Worm (Caenorhabditis elegans) whole organism, young adult: Measurements from ENCODE around the gene C04E6.5.

Experiments used
- B0035.1 ChIP-seq: sonication (generic microtip); optimal IDR thresholded peaks from 2 replicates; lab custom pipeline; 2016; ENCODE audit warnings: missing genetic modification characterization, mild to moderate bottlenecking, missing compliant biosample characterization, missing genotype, missing genetic modification reagents
- B0261.1 ChIP-seq: sonication (generic microtip); optimal IDR thresholded peaks from 2 replicates; lab custom pipeline; 2016; ENCODE audit warnings: mild to moderate bottlenecking, missing genetic modification characterization, moderate library complexity, missing compliant biosample characterization
- B0336.3 ChIP-seq: fragments of 200-800 bp; sonication (Bioruptor generic); IDR thresholded peaks from 2 replicates; pipeline ENCODE4 v1.3.6; 2022; ENCODE audit warnings: missing genetic modification characterization, missing compliant biosample characterization
- D2030.7 ChIP-seq: fragments of 200-800 bp; sonication (Bioruptor generic); IDR thresholded peaks from 2 replicates; pipeline ENCODE4 v1.3.6; 2022; ENCODE audit warnings: missing genetic modification reagents, missing genetic modification characterization, missing compliant biosample characterization
- F23B12.7 ChIP-seq: sonication (generic microtip); optimal IDR thresholded peaks from 2 replicates; lab custom pipeline; 2017; ENCODE audit warnings: missing genetic modification characterization, mild to moderate bottlenecking, missing compliant biosample characterization, antibody characterized with exemption, moderate library complexity; ENCODE audit not compliant: insufficient read depth
- Y53F4B.3 ChIP-seq: fragments of 200-800 bp; sonication (Bioruptor generic); IDR thresholded peaks from 2 replicates; pipeline ENCODE4 v1.3.6; 2022; ENCODE audit warnings: missing genetic modification reagents, missing genetic modification characterization, missing compliant biosample characterization
- Y56A3A.18 ChIP-seq: fragments of 200-800 bp; sonication (Bioruptor generic); IDR thresholded peaks from 2 replicates; pipeline ENCODE4 v1.3.6; 2022; ENCODE audit warnings: missing genetic modification reagents, missing genetic modification characterization, missing compliant biosample characterization
- akir-1 ChIP-seq: fragments of 200-800 bp; sonication (Bioruptor generic); optimal IDR thresholded peaks from 2 replicates; lab custom pipeline; 2018; ENCODE audit warnings: mild to moderate bottlenecking, missing genetic modification characterization, moderate library complexity, missing compliant biosample characterization
- ama-1 ChIP-seq, 3 experiments: fragments of 150-350 bp in 1 of 3; sonication (generic microtip) in 2 of 3; optimal IDR thresholded peaks; 2 replicates each; lab custom pipeline; 2014 to 2018; ENCODE audit warnings: missing biosample characterization in 2 of 3, missing genetic modification characterization in 2 of 3, missing genetic modification reagents in 2 of 3
- aptf-2 ChIP-seq: fragments of 200-800 bp; sonication (Bioruptor generic); conservative IDR thresholded peaks from 2 replicates; pipeline ENCODE4 v1.3.6; 2022; ENCODE audit warnings: missing genetic modification reagents, missing genetic modification characterization, missing compliant biosample characterization
- atf-7 ChIP-seq: sonication (generic microtip); optimal IDR thresholded peaks from 2 replicates; lab custom pipeline; 2017; ENCODE audit warnings: mild to moderate bottlenecking, missing genetic modification characterization, missing compliant biosample characterization
- bed-2 ChIP-seq: fragments of 200-800 bp; sonication (Bioruptor generic); IDR thresholded peaks from 2 replicates; pipeline ENCODE4 v1.3.6; 2022; ENCODE audit warnings: missing genetic modification reagents, missing genetic modification characterization, missing compliant biosample characterization
- cebp-2 ChIP-seq: fragments of 200-800 bp; sonication (Bioruptor generic); IDR thresholded peaks from 2 replicates; pipeline ENCODE4 v1.3.6; 2022; ENCODE audit warnings: missing genetic modification characterization, missing compliant biosample characterization
- ceh-27 ChIP-seq: fragments of 200-800 bp; sonication (Bioruptor generic); optimal IDR thresholded peaks from 2 replicates; lab custom pipeline; 2018; ENCODE audit warnings: mild to moderate bottlenecking, missing genetic modification characterization, moderate library complexity, missing compliant biosample characterization
- ceh-40 ChIP-seq: fragments of 200-800 bp; sonication (Bioruptor generic); IDR thresholded peaks from 2 replicates; pipeline ENCODE4 v1.3.6; 2022; ENCODE audit warnings: missing genetic modification characterization, missing compliant biosample characterization
- ceh-58 ChIP-seq: fragments of 200-800 bp; sonication (Bioruptor generic); IDR thresholded peaks from 2 replicates; pipeline ENCODE4 v1.3.6; 2022; ENCODE audit warnings: missing genetic modification characterization, missing compliant biosample characterization
- ceh-79 ChIP-seq: sonication (generic microtip); optimal IDR thresholded peaks from 2 replicates; lab custom pipeline; 2017; ENCODE audit warnings: mild to moderate bottlenecking, missing genetic modification characterization, missing compliant biosample characterization
- ceh-91 ChIP-seq: fragments of 200-800 bp; sonication (Bioruptor generic); IDR thresholded peaks from 2 replicates; pipeline ENCODE4 v1.3.6; 2022; ENCODE audit warnings: missing genetic modification reagents, missing genetic modification characterization, missing compliant biosample characterization
- dox-1 ChIP-seq: fragments of 200-800 bp; sonication (Bioruptor generic); IDR thresholded peaks from 2 replicates; pipeline ENCODE4 v1.3.6; 2022; ENCODE audit warnings: missing genetic modification reagents, missing genetic modification characterization, missing compliant biosample characterization
- dpl-1 ChIP-seq: fragments of 150-350 bp; optimal IDR thresholded peaks from 2 replicates; lab custom pipeline; 2014; ENCODE audit warnings: missing biosample characterization, missing genetic modification reagents, missing genetic modification characterization
- gei-17 ChIP-seq: fragments of 200-800 bp; sonication (Bioruptor generic); optimal IDR thresholded peaks from 2 replicates; lab custom pipeline; 2018; ENCODE audit warnings: mild to moderate bottlenecking, missing genetic modification characterization, missing compliant biosample characterization
- lag-1 ChIP-seq: fragments of 200-800 bp; sonication (Bioruptor generic); IDR thresholded peaks from 2 replicates; pipeline ENCODE4 v1.3.6; 2022; ENCODE audit warnings: missing genetic modification reagents, missing genetic modification characterization, missing compliant biosample characterization
- let-607 ChIP-seq, 2 experiments: fragments of 200-800 bp in 1 of 2; sonication (Bioruptor generic) in 1 of 2; sonication (generic microtip) in 1 of 2; optimal IDR thresholded peaks; 2 replicates each; lab custom pipeline; 2016 to 2018; ENCODE audit warnings: mild to moderate bottlenecking in 2 of 2, missing compliant biosample characterization in 2 of 2, missing genetic modification characterization in 2 of 2, moderate library complexity in 2 of 2, missing genotype in 1 of 2
- lin-26 ChIP-seq: fragments of 200-800 bp; sonication (Bioruptor generic); IDR thresholded peaks from 2 replicates; pipeline ENCODE4 v1.3.6; 2022; ENCODE audit warnings: missing genetic modification reagents, missing genetic modification characterization, missing compliant biosample characterization
- lin-35 ChIP-seq, 3 experiments: fragments of 150-350 bp in 2 of 3; sonication (generic microtip) in 1 of 3; optimal IDR thresholded peaks; 2 replicates each; lab custom pipeline; 2014 to 2018; ENCODE audit warnings: missing biosample characterization in 3 of 3, missing genetic modification characterization in 3 of 3, missing genetic modification reagents in 3 of 3
- lin-54 ChIP-seq: fragments of 200-800 bp; sonication (Bioruptor generic); optimal IDR thresholded peaks from 2 replicates; lab custom pipeline; 2018; ENCODE audit warnings: mild to moderate bottlenecking, missing genetic modification characterization, missing compliant biosample characterization
- lsy-27 ChIP-seq: sonication (generic microtip); optimal IDR thresholded peaks from 2 replicates; lab custom pipeline; 2017; ENCODE audit warnings: missing genetic modification characterization, mild to moderate bottlenecking, missing compliant biosample characterization, antibody characterized with exemption, missing genotype, borderline replicate concordance; ENCODE audit not compliant: insufficient read depth
- madf-10 ChIP-seq: sonication (generic microtip); optimal IDR thresholded peaks from 2 replicates; lab custom pipeline; 2016; ENCODE audit warnings: mild to moderate bottlenecking, missing genetic modification characterization, missing compliant biosample characterization
- madf-3 ChIP-seq: fragments of 200-800 bp; sonication (Bioruptor generic); IDR thresholded peaks from 2 replicates; pipeline ENCODE4 v1.3.6; 2022; ENCODE audit warnings: missing genetic modification reagents, missing genetic modification characterization, missing compliant biosample characterization
- madf-6 ChIP-seq: fragments of 200-800 bp; sonication (Bioruptor generic); IDR thresholded peaks from 2 replicates; pipeline ENCODE4 v1.3.6; 2022; ENCODE audit warnings: missing genetic modification reagents, missing genetic modification characterization, missing compliant biosample characterization
- mxl-1 ChIP-seq: sonication (generic microtip); optimal IDR thresholded peaks from 2 replicates; lab custom pipeline; 2016; ENCODE audit warnings: missing genetic modification characterization, missing compliant biosample characterization
- nhr-179 ChIP-seq: sonication (generic microtip); optimal IDR thresholded peaks from 2 replicates; lab custom pipeline; 2016; ENCODE audit warnings: mild to moderate bottlenecking, missing genetic modification characterization, missing compliant biosample characterization
- sdz-38 ChIP-seq: sonication (generic microtip); optimal IDR thresholded peaks from 2 replicates; lab custom pipeline; 2016; ENCODE audit warnings: missing genotype, missing genetic modification characterization, missing compliant biosample characterization
- sea-2 ChIP-seq: fragments of 200-800 bp; sonication (Bioruptor generic); IDR thresholded peaks from 2 replicates; pipeline ENCODE4 v1.3.6; 2022; ENCODE audit warnings: missing genetic modification characterization, missing compliant biosample characterization
- snpc-1.3 ChIP-seq: sonication (generic microtip); optimal IDR thresholded peaks from 2 replicates; lab custom pipeline; 2017; ENCODE audit warnings: missing genetic modification characterization, mild to moderate bottlenecking, missing compliant biosample characterization, antibody characterized with exemption, moderate library complexity, missing genotype, missing genetic modification reagents; ENCODE audit not compliant: insufficient read depth
- snpc-4 ChIP-seq, 5 experiments: fragments of 150-350 bp in 1 of 5; sonication (generic microtip) in 4 of 5; optimal IDR thresholded peaks; 2 replicates each; lab custom pipeline; 2014 to 2018; ENCODE audit warnings: missing genetic modification characterization in 5 of 5, missing biosample characterization in 3 of 5, antibody characterized with exemption in 2 of 5, mild to moderate bottlenecking in 2 of 5, missing compliant biosample characterization in 2 of 5, missing genotype in 2 of 5, moderate library complexity in 2 of 5, missing genetic modification reagents in 1 of 5
- somi-1 ChIP-seq: fragments of 200-800 bp; sonication (Bioruptor generic); optimal IDR thresholded peaks from 2 replicates; lab custom pipeline; 2018; ENCODE audit warnings: mild to moderate bottlenecking, missing genetic modification characterization, missing compliant biosample characterization
- ztf-18 ChIP-seq: sonication (generic microtip); optimal IDR thresholded peaks from 2 replicates; lab custom pipeline; 2016; ENCODE audit warnings: missing genotype, mild to moderate bottlenecking, missing genetic modification characterization, missing compliant biosample characterization
- ztf-26 ChIP-seq: sonication (generic microtip); optimal IDR thresholded peaks from 2 replicates; lab custom pipeline; 2017; ENCODE audit warnings: missing genetic modification characterization, missing compliant biosample characterization
- ztf-28 ChIP-seq: fragments of 200-800 bp; sonication (Bioruptor generic); IDR thresholded peaks from 2 replicates; pipeline ENCODE4 v1.3.6; 2022; ENCODE audit warnings: missing genetic modification reagents, missing genetic modification characterization, missing compliant biosample characterization
- ztf-3 ChIP-seq: fragments of 200-800 bp; sonication (Bioruptor generic); optimal IDR thresholded peaks from 2 replicates; lab custom pipeline; 2018; ENCODE audit warnings: mild to moderate bottlenecking, missing genetic modification characterization, missing compliant biosample characterization
- ztf-6 ChIP-seq: fragments of 200-800 bp; sonication (Bioruptor generic); IDR thresholded peaks from 2 replicates; pipeline ENCODE4 v1.3.6; 2022; ENCODE audit warnings: missing genetic modification reagents, missing genetic modification characterization, missing compliant biosample characterization

The C04E6.5 gene

DNA sequence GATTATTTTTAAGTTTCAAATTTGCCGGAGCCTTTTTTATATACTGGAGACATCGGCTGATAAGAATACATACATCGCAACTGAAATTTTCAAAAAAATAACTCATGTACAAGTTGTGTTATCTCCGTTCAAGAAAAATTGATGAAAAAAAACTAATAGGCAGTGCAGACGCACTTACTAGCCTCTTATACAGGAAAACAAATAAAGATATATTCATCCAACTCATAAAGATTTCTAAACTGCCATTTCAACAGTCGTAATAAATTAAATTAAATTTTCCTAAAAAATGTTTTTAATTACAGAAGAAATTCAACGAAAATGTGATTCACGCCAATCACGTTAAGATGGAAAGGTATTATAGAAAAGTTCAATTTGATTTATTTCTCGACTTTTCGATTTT, at the start of gene C04E6.5:
Gene C04E6.5, plus strand, starts transcription at position 301 of the 400 bp plus-strand sequence.
- TF ChIP-seq snpc-1.3 (tag; lab: Kevin White, UChicago) (no peak), aptf-2 (GFP tag; lab: Robert Waterston, UW) (no peak), somi-1 (no peak), madf-6 (GFP tag; lab: Robert Waterston, UW) (no peak), ztf-26 (tag; lab: Kevin White, UChicago) (no peak), mxl-1 (tag; lab: Kevin White, UChicago) (no peak), ceh-79 (tag; lab: Kevin White, UChicago) (no peak), B0336.3 (GFP tag; lab: Robert Waterston, UW) (no peak), madf-3 (GFP tag; lab: Robert Waterston, UW) (no peak), dpl-1 (GFP tag; lab: Kevin White, UChicago) (no peak), lsy-27 (tag; lab: Kevin White, UChicago) (no peak), nhr-179 (no peak)

DNA sequence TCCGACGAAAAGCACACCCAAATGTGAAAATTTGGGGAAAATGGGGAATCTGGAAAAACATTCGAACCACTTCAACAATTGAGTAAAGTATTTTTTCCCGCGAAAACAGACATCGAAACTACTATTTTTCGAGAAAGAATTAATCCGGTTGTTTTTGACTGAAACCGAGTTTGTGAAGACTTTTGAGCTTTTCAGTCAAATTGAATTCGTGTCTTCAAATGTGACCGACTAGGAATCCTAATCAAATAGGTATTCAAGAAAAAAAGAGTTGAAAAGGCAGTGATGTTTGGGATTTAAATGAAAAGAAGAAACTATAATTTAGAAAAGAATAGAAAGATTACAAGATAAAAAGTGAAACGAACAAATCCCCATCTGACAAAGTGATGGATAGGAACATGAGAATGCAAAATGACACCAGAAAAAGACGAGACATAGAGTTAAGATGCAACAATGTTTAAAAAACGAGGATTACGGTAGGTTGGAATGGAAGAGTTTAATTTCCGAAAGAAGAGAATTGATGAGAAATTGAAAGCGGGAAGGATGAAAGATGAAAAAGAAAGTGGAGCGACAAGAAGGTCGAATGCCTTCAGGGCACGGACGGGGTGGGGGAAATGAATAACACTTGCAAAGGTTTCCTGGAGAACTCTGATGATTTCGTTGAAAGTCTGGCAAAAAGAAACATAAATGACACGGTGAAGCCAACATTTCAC, 39.3 kb upstream of the C04E6.5 start, which contains the start of gene F26F12.8:
Gene F26F12.8, minus strand, starts transcription at position 51 of the 710 bp plus-strand sequence.
- TF ChIP-seq madf-10 (no peak), dox-1 (no peak), ama-1 (optimal IDR thresholded peaks at IDR 0.05; lab: Kevin White, UChicago) (no peak), ama-1 (GFP tag; optimal IDR thresholded peaks at IDR 0.05; lab: Kevin White, UChicago) (no peak), ztf-3 (GFP tag; lab: Kevin White, UChicago) (no peak), D2030.7 (no peak), sdz-38 (tag; lab: Kevin White, UChicago) (no peak), lin-54 (no peak), cebp-2 (GFP tag; lab: Robert Waterston, UW) (no peak), akir-1 (GFP tag; lab: Kevin White, UChicago) (no peak), ceh-40 (GFP tag; lab: Robert Waterston, UW) (no peak), ztf-28 (GFP tag; lab: Robert Waterston, UW) (no peak), atf-7 (tag; lab: Kevin White, UChicago) (no peak), B0035.1 (tag; lab: Kevin White, UChicago) (no peak), gei-17 (GFP tag; lab: Kevin White, UChicago) (no peak), ztf-18 (tag; lab: Kevin White, UChicago) (no peak), ceh-27 (GFP tag; lab: Kevin White, UChicago) (no peak), snpc-4 (GFP tag; optimal IDR thresholded peaks at IDR 0.05; lab: Kevin White, UChicago) (no peak), snpc-4 (tag; optimal IDR thresholded peaks at IDR 0.05; lab: Kevin White, UChicago) (no peak), Y53F4B.3 (GFP tag; lab: Robert Waterston, UW) (no peak), sea-2 (no peak), ceh-58 (no peak)

DNA sequence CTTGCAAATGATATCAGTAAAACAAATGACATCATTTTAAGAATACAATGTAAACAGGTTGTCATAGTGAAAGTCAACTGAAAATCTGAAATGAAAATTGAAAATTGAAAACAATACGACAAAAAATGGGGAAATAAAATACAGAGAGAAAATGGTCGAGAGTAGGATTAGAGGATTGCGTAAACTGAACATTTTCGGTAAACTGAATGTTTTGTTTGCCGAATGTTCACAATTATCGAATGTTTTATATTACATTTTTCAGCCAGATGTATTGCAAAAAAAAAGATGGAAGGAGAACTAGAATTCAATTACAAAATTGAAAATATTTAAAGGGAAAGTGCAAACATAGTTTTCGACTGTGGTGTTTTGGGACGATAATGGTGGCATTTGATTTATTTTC, 36.8 kb upstream of the C04E6.5 start, which contains the start of gene F26F12.5:
Gene F26F12.5, minus strand, starts transcription at position 101 of the 400 bp plus-strand sequence.
- no peak for TF ChIP-seq ztf-6 (GFP tag; lab: Robert Waterston, UW)
- TF ChIP-seq lag-1 (GFP tag; lab: Robert Waterston, UW): no peak
- no peak for TF ChIP-seq ceh-91 (GFP tag; lab: Robert Waterston, UW)
- TF ChIP-seq F23B12.7 (tag; lab: Kevin White, UChicago): no peak
- TF ChIP-seq bed-2: no peak
- no peak for TF ChIP-seq lin-26
- no peak for TF ChIP-seq Y56A3A.18 (GFP tag; lab: Robert Waterston, UW)
- no peak for TF ChIP-seq let-607 (tag; optimal IDR thresholded peaks at IDR 0.05; lab: Kevin White, UChicago)
- TF ChIP-seq lin-35 (GFP tag; optimal IDR thresholded peaks at IDR 0.05; lab: Kevin White, UChicago): no peak
- TF ChIP-seq B0261.1: no peak
